Fruit fly (Drosophila melanogaster) whole organism, embryonic: ENCODE results near the gene Lasp.

Experiments
- CG11696 ChIP-seq: fragments of 200-800 bp; sonication (Bioruptor generic); IDR thresholded peaks from 2 replicates; pipeline ENCODE4 v1.3.6; 2022; ENCODE audit warnings: missing biosample characterization, missing genetic modification characterization
- CG13775 ChIP-seq: fragments of 200-800 bp; sonication (Bioruptor generic); optimal IDR thresholded peaks from 3 replicates; lab custom pipeline; 2017; ENCODE audit warnings: missing biosample characterization, mild to moderate bottlenecking, missing genetic modification characterization
- CG16779 ChIP-seq: fragments of 200-800 bp; sonication (Bioruptor generic); IDR thresholded peaks from 2 replicates; pipeline ENCODE4 v1.3.6; 2022; ENCODE audit warnings: missing biosample characterization, missing genetic modification characterization
- CG32772 ChIP-seq: fragments of 200-800 bp; sonication (Bioruptor generic); IDR thresholded peaks from 2 replicates; pipeline ENCODE4 v1.3.6; 2022; ENCODE audit warnings: missing biosample characterization, missing genetic modification characterization
- CG7372 ChIP-seq: fragments of 200-800 bp; sonication (Bioruptor generic); IDR thresholded peaks from 2 replicates; pipeline ENCODE4 v1.3.6; 2022; ENCODE audit warnings: missing biosample characterization, missing genetic modification characterization
- Dfd ChIP-seq, 2 experiments: fragments of >200 bp; optimal IDR thresholded peaks; 2 replicates each; lab custom pipeline; 2017; ENCODE audit warnings: missing biosample characterization in 2 of 2, missing genetic modification characterization in 2 of 2
- Mrtf ChIP-seq: fragments of 200-800 bp; sonication (Bioruptor generic); IDR thresholded peaks from 3 replicates; pipeline ENCODE4 v1.3.6; 2022; ENCODE audit warnings: missing biosample characterization, missing genetic modification characterization
- dpn ChIP-seq, 2 experiments: fragments of 200-800 bp; sonication (Bioruptor generic); optimal IDR thresholded peaks; 3 replicates each; lab custom pipeline; 2016; ENCODE audit warnings: missing biosample characterization in 2 of 2, missing genetic modification characterization in 2 of 2
- nau ChIP-seq: fragments of 200-800 bp; sonication (Bioruptor generic); optimal IDR thresholded peaks from 3 replicates; lab custom pipeline; 2017; ENCODE audit warnings: missing biosample characterization, mild to moderate bottlenecking, missing genetic modification characterization, missing genetic modification reagents
- prd ChIP-seq, 3 experiments: fragments of >200 bp in 2 of 3; fragments of 200-800 bp in 1 of 3; sonication (Bioruptor generic) in 1 of 3; optimal IDR thresholded peaks in 2 of 3; IDR thresholded peaks in 1 of 3; 2 replicates in 2 of 3; 3 replicates in 1 of 3; pipeline versions ENCODE4 v1.3.6 to Lab custom; 2017 to 2022; ENCODE audit warnings: missing biosample characterization in 1 of 3, missing genetic modification characterization in 1 of 3
- repo ChIP-seq: fragments of 200-800 bp; sonication (Bioruptor generic); optimal IDR thresholded peaks from 2 replicates; lab custom pipeline; 2016; ENCODE audit warnings: missing biosample characterization, missing genetic modification characterization
- sc ChIP-seq, 3 experiments: fragments of >200 bp in 2 of 3; fragments of 200-800 bp in 1 of 3; sonication (Bioruptor generic) in 1 of 3; optimal IDR thresholded peaks; 2 replicates in 2 of 3; 3 replicates in 1 of 3; lab custom pipeline; 2017; ENCODE audit warnings: mild to moderate bottlenecking in 1 of 3, missing biosample characterization in 1 of 3, missing genetic modification characterization in 1 of 3, missing genetic modification reagents in 1 of 3
- vfl ChIP-seq: fragments of 200-800 bp; sonication (Bioruptor generic); optimal IDR thresholded peaks from 2 replicates; lab custom pipeline; 2016; ENCODE audit warnings: missing biosample characterization, missing genetic modification characterization

dm6 chr3L:16746586-16747383, 35.3 kb upstream of the Lasp start:
- TF ChIP-seq CG32772 (GFP tag; lab: Robert Waterston, UW): no peak
- TF ChIP-seq nau: no peak
- TF ChIP-seq Mrtf (GFP tag; lab: Robert Waterston, UW): no peak
- TF ChIP-seq CG7372 (GFP tag; lab: Robert Waterston, UW): no peak
- TF ChIP-seq CG16779 (GFP tag; lab: Robert Waterston, UW): no peak
- TF ChIP-seq vfl (GFP tag; lab: Kevin White, UChicago): no peak
- TF ChIP-seq CG13775: no peak
- TF ChIP-seq sc (optimal IDR thresholded peaks at IDR 0.05; lab: Kevin White, UChicago): no peak
- no peak for TF ChIP-seq sc (GFP tag; optimal IDR thresholded peaks at IDR 0.05; lab: Kevin White, UChicago)
- no peak for TF ChIP-seq CG11696 (GFP tag; lab: Robert Waterston, UW)
- no peak for TF ChIP-seq repo (GFP tag; lab: Kevin White, UChicago)
- no peak for TF ChIP-seq dpn (GFP tag; optimal IDR thresholded peaks at IDR 0.05; lab: Kevin White, UChicago)
- TF ChIP-seq Dfd (GFP tag; optimal IDR thresholded peaks at IDR 0.05; lab: Kevin White, UChicago): no peak
- no peak for TF ChIP-seq prd (optimal IDR thresholded peaks at IDR 0.05; lab: Kevin White, UChicago)
- no peak for TF ChIP-seq prd (GFP tag; IDR thresholded peaks at IDR 0.05; lab: Robert Waterston, UW)
